Worm (Caenorhabditis elegans): ENCODE measurements around the gene xol-1.
A peak's percentile ranks its signal among the peaks of the same experiment; 100 is the strongest.

Gene xol-1

ce11 chrX:8074527-8074926, 33.4 kb downstream of the xol-1 start:
- TF ChIP-seq nhr-77 (tag; optimal IDR thresholded peaks at IDR 0.05) (no peak), ceh-82 (tag; optimal IDR thresholded peaks at IDR 0.05) (no peak), elt-1 (tag; optimal IDR thresholded peaks at IDR 0.05) (no peak), blmp-1 (tag; optimal IDR thresholded peaks at IDR 0.05; ENCODE audit: insufficient read depth) (no peak), crh-2 (tag; optimal IDR thresholded peaks at IDR 0.05) (no peak), aly-2 (tag; optimal IDR thresholded peaks at IDR 0.05) (no peak), lin-39 (tag; optimal IDR thresholded peaks at IDR 0.05) (no peak), ceh-16 (tag; optimal IDR thresholded peaks at IDR 0.05) (no peak), mdl-1 (tag; optimal IDR thresholded peaks at IDR 0.05) (no peak), nhr-237 (tag; optimal IDR thresholded peaks at IDR 0.05) (no peak), ama-1 (optimal IDR thresholded peaks at IDR 0.05) (no peak)

ce11 chrX:8077748-8078147, 36.6 kb downstream of the xol-1 start, which contains the start of gene C46F2.1:
C46F2.1 (plus strand) TSS chrX:8078048.
- TF ChIP-seq nhr-25 (tag; optimal IDR thresholded peaks at IDR 0.05) (no peak), lin-39 (tag; optimal IDR thresholded peaks at IDR 0.05) (no peak), nhr-6 (tag; optimal IDR thresholded peaks at IDR 0.05) (no peak), dmd-4 (tag; optimal IDR thresholded peaks at IDR 0.05) (no peak), egl-27 (tag; optimal IDR thresholded peaks at IDR 0.05) (no peak), skn-1 (tag; optimal IDR thresholded peaks at IDR 0.05) (no peak), mbf-1 (tag; optimal IDR thresholded peaks at IDR 0.05) (no peak), R02D3.7 (tag; optimal IDR thresholded peaks at IDR 0.05) (no peak), peb-1 (tag; optimal IDR thresholded peaks at IDR 0.05) (no peak), ZK546.5 (tag; optimal IDR thresholded peaks at IDR 0.05) (no peak), C34F6.9 (tag; optimal IDR thresholded peaks at IDR 0.05) (no peak)

ce11 chrX:8078374-8078773, 37.3 kb downstream of the xol-1 start:
- TF ChIP-seq ztf-11 (tag; optimal IDR thresholded peaks at IDR 0.05), result no peak
- peak; percentile 11 for TF ChIP-seq fos-1 (tag; optimal IDR thresholded peaks at IDR 0.05)

- TF ChIP-seq peb-1 (tag; optimal IDR thresholded peaks at IDR 0.05) (no peak), nhr-11 (tag; optimal IDR thresholded peaks at IDR 0.05) (no peak), ama-1 (optimal IDR thresholded peaks at IDR 0.05) (no peak), zag-1 (tag; optimal IDR thresholded peaks at IDR 0.05) (no peak), nhr-21 (tag; optimal IDR thresholded peaks at IDR 0.05) (no peak), crh-2 (tag; optimal IDR thresholded peaks at IDR 0.05) (peak; percentile 6), ceh-82 (tag; optimal IDR thresholded peaks at IDR 0.05) (no peak), egl-27 (tag; optimal IDR thresholded peaks at IDR 0.05) (no peak), nhr-12 (tag; optimal IDR thresholded peaks at IDR 0.05) (no peak), lin-11 (tag; optimal IDR thresholded peaks at IDR 0.05) (no peak), F13H6.1 (tag; optimal IDR thresholded peaks at IDR 0.05) (no peak), fos-1 (tag; optimal IDR thresholded peaks at IDR 0.05) (peak; percentile 35)
Observed at ce11 chrX:8078899-8079298, 37.8 kb downstream of the xol-1 start.

ce11 chrX:8082703-8083102, 41.6 kb downstream of the xol-1 start:
- TF ChIP-seq ama-1 (optimal IDR thresholded peaks at IDR 0.05) (no peak), nhr-237 (tag; optimal IDR thresholded peaks at IDR 0.05) (no peak), sem-4 (tag; optimal IDR thresholded peaks at IDR 0.05) (no peak), elt-1 (tag; optimal IDR thresholded peaks at IDR 0.05) (no peak), ztf-11 (tag; optimal IDR thresholded peaks at IDR 0.05) (no peak), egl-27 (tag; optimal IDR thresholded peaks at IDR 0.05) (no peak), nhr-25 (tag; optimal IDR thresholded peaks at IDR 0.05) (no peak), sma-9 (GFP tag; optimal IDR thresholded peaks at IDR 0.05) (no peak), sma-9 (tag; optimal IDR thresholded peaks at IDR 0.05) (no peak), elt-3 (tag; optimal IDR thresholded peaks at IDR 0.05) (no peak), nhr-77 (tag; optimal IDR thresholded peaks at IDR 0.05) (no peak), skn-1 (tag; optimal IDR thresholded peaks at IDR 0.05) (no peak), lin-11 (tag; optimal IDR thresholded peaks at IDR 0.05) (no peak), unc-55 (GFP tag; optimal IDR thresholded peaks at IDR 0.05) (no peak)

ce11 chrX:8083330-8083729, 42.2 kb downstream of the xol-1 start:
- TF ChIP-seq lin-13 (GFP tag; optimal IDR thresholded peaks at IDR 0.05) (no peak), nhr-21 (tag; optimal IDR thresholded peaks at IDR 0.05) (no peak), nhr-10 (tag; optimal IDR thresholded peaks at IDR 0.05) (no peak)

Data from whole organism, L2 larva.